Worm (Caenorhabditis elegans): ENCODE measurements around the gene F19H6.4.

DNA sequence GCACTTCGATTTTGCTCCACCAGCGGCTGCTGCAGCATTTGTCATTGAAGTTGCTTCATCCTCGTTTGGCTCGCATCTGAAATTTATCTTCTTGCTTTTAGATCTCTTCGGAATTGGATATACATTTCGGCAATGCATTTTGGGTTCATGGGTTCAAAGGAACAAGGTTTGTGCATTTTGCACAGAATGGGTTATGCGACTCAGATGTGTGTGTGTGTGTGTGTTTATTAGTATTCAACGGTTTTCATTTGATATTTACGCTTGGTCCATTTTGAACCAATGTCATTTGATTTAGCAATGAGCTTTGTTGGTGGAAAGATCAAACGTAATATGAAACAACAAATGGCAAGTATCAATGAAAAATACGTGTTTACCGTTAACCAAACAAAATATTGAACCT lies 10.3 kb downstream of the F19H6.4 start:
- TF ChIP-seq snpc-4 (tag; optimal IDR thresholded peaks at IDR 0.05) (no peak), lin-32 (GFP tag; optimal IDR thresholded peaks at IDR 0.05) (no peak), elt-1 (tag; optimal IDR thresholded peaks at IDR 0.05; ENCODE audit: borderline replicate concordance, insufficient read depth) (no peak), elt-3 (tag; optimal IDR thresholded peaks at IDR 0.05) (no peak), mep-1 (tag; optimal IDR thresholded peaks at IDR 0.05) (no peak), pha-4 (tag; optimal IDR thresholded peaks at IDR 0.05) (no peak), nhr-12 (tag; optimal IDR thresholded peaks at IDR 0.05) (no peak), nhr-76 (tag; optimal IDR thresholded peaks at IDR 0.05) (no peak), M03D4.4 (tag; optimal IDR thresholded peaks at IDR 0.05) (no peak), ces-1 (GFP tag; optimal IDR thresholded peaks at IDR 0.05) (no peak), sptf-1 (tag; optimal IDR thresholded peaks at IDR 0.05) (no peak), unc-39 (tag; optimal IDR thresholded peaks at IDR 0.05) (no peak), ceh-43 (GFP tag; optimal IDR thresholded peaks at IDR 0.05) (no peak), drap-1 (GFP tag; optimal IDR thresholded peaks at IDR 0.05) (no peak)

Measured in whole organism, mixed stage, embryonic.